Worm (Caenorhabditis elegans): ENCODE data around the gene T24E12.11.
A peak's percentile ranks its signal among the peaks of the same experiment; 100 is the strongest.

- peak; percentile 45 for TF ChIP-seq F13C5.2 (tag; optimal IDR thresholded peaks at IDR 0.05)
- TF ChIP-seq hnd-1 (tag; optimal IDR thresholded peaks at IDR 0.05): no peak
- no peak for TF ChIP-seq tbx-11 (GFP tag; IDR thresholded peaks at IDR 0.05)
- TF ChIP-seq tra-4 (tag; optimal IDR thresholded peaks at IDR 0.05): no peak
- TF ChIP-seq ceh-13 (GFP tag; optimal IDR thresholded peaks at IDR 0.05): no peak
- no peak for TF ChIP-seq B0310.2 (tag; optimal IDR thresholded peaks at IDR 0.05)
- TF ChIP-seq ama-1 (optimal IDR thresholded peaks at IDR 0.05): no peak
- no peak for TF ChIP-seq hmg-4 (GFP tag; optimal IDR thresholded peaks at IDR 0.05)
- no peak for TF ChIP-seq scrt-1 (GFP tag; IDR thresholded peaks at IDR 0.05)
- no peak for TF ChIP-seq ceh-36 (tag; optimal IDR thresholded peaks at IDR 0.05)
- no peak for TF ChIP-seq ets-7 (tag; optimal IDR thresholded peaks at IDR 0.05)
- no peak for TF ChIP-seq aly-1 (tag; optimal IDR thresholded peaks at IDR 0.05)
These were observed 28.7 kb upstream of the T24E12.11 start, which contains the start of gene F54D10.5 for ce11 chrII:3808104-3808503.
